Worm (Caenorhabditis elegans) whole organism, mixed stage, embryonic: ENCODE results near the gene leo-1.

Experiments
- ceh-43 ChIP-seq: fragments of 200-800 bp; sonication (Bioruptor generic); optimal IDR thresholded peaks from 2 replicates; lab custom pipeline; 2018; ENCODE audit warnings: mild to moderate bottlenecking, missing genetic modification characterization, moderate library complexity, missing compliant biosample characterization
- mab-5 ChIP-seq: fragments of 150-350 bp; optimal IDR thresholded peaks from 2 replicates; lab custom pipeline; 2014; ENCODE audit warnings: missing biosample characterization, missing genetic modification characterization

DNA sequence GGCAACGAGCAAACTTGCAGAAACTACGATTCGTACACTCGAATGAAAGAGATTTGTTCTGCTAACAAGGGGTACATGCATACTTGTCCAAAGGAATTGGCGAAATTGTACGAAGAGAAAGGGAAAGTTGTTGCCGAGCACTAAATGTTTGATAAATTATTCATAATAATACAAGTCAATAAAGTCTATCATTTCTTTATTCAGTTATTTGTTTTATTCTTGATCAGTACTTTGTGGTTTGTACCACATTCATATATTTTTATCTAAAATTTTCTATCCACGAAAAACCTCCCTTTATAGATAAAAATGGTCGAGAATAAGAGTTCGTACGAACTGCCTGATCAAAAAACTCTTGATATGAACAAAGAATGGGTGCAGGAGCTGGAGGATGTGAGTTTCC, 8.7 kb downstream of the leo-1 start, which contains the start of gene edg-1:
- TF ChIP-seq ceh-43: no peak
- no peak for TF ChIP-seq mab-5 (tag; lab: Kevin White, UChicago)
